In the genomic region with DNA sequence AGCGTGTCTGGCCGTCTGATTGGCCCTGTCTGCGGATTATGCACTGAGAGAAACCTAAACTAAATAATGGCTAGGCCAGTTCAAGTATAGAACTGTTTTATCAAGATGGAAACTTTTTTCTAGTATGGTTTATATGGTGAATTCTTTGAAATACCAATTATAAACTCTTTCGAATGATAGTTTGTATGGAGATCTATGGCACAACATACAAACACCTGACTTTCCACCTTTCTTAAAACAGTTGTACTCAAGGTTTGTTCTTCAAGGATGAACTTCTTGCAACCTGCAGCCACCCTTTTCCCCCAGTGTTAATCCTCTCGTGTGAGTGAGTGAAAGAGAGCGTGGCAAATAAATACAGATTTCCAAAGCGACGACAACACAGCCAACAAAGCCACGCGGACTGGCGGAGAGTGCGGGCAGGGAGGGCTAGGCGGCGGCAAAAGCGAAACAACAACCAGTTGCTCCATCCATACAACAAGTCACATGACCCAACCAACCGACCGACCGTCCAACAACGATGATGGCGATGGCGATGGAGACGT, we compare ENCODE assay signal across 1 fruit fly cellular context.
TF ChIP-seq lines count a peak whose summit lies in the region.

No protein-coding gene starts in this region.

TF ChIP-seq in whole organism, embryonic, 481 proteins besides CTCF, POLR2A, EP300 and RAD21 (continued from another document and continues in another):
- no peak for TF ChIP-seq Dfd (GFP tag; optimal IDR thresholded peaks at IDR 0.05; lab: Kevin White, UChicago)
- TF ChIP-seq CG9797 (GFP tag; optimal IDR thresholded peaks at IDR 0.05; lab: Kevin White, UChicago): peak; percentile 18
- TF ChIP-seq CG6854 (GFP tag; optimal IDR thresholded peaks at IDR 0.05; lab: Kevin White, UChicago): peak; percentile 73
- peak; percentile 86 for TF ChIP-seq CG1647 (GFP tag; optimal IDR thresholded peaks at IDR 0.05; lab: Kevin White, UChicago)
- TF ChIP-seq Mad (GFP tag; optimal IDR thresholded peaks at IDR 0.05; lab: Kevin White, UChicago): peak; percentile 69
- TF ChIP-seq pum (GFP tag; optimal IDR thresholded peaks at IDR 0.05; lab: Kevin White, UChicago): peak; percentile 90
- TF ChIP-seq ERR (GFP tag; optimal IDR thresholded peaks at IDR 0.05; lab: Kevin White, UChicago): peak; percentile 74
- TF ChIP-seq jing (GFP tag; optimal IDR thresholded peaks at IDR 0.05; lab: Kevin White, UChicago): peak; percentile 79
- TF ChIP-seq aop (GFP tag; IDR thresholded peaks at IDR 0.05; lab: Robert Waterston, UW): no peak
- peak; percentile 82 for TF ChIP-seq CG9215 (GFP tag; IDR thresholded peaks at IDR 0.05; lab: Robert Waterston, UW)
- peak; percentile 79 for TF ChIP-seq CG10979 (tag; optimal IDR thresholded peaks at IDR 0.05; lab: Kevin White, UChicago)
- no peak for TF ChIP-seq lov (optimal IDR thresholded peaks at IDR 0.05; lab: Kevin White, UChicago)
- no peak; the same call in 2 of the 3 replicates for TF ChIP-seq lov (GFP tag; IDR thresholded peaks at IDR 0.05; lab: Robert Waterston, UW)
- TF ChIP-seq C15 (GFP tag; IDR thresholded peaks at IDR 0.05; lab: Robert Waterston, UW): peak; percentile 85
- peak; percentile 56 for TF ChIP-seq Adf1 (GFP tag; IDR thresholded peaks at IDR 0.05; lab: Robert Waterston, UW)
- peak; percentile 92 for TF ChIP-seq esg (GFP tag; conservative IDR thresholded peaks at IDR 0.05; lab: Robert Waterston, UW)
- peak; percentile 79 for TF ChIP-seq CG9932 (GFP tag; IDR thresholded peaks at IDR 0.05; lab: Robert Waterston, UW)
- peak; percentile 88 for TF ChIP-seq Abd-B (GFP tag; optimal IDR thresholded peaks at IDR 0.05; lab: Kevin White, UChicago)
- peak; percentile 88 for TF ChIP-seq crc (GFP tag; optimal IDR thresholded peaks at IDR 0.05; lab: Kevin White, UChicago)
- peak; percentile 82 for TF ChIP-seq NK7.1 (GFP tag; optimal IDR thresholded peaks at IDR 0.05; lab: Kevin White, UChicago)
- TF ChIP-seq CG32532 (GFP tag; IDR thresholded peaks at IDR 0.05; lab: Robert Waterston, UW): peak; percentile 87
- TF ChIP-seq sna (GFP tag; IDR thresholded peaks at IDR 0.05; lab: Robert Waterston, UW; ENCODE audit: partially characterized antibody): no peak
- TF ChIP-seq CG2889 (GFP tag; IDR thresholded peaks at IDR 0.05; lab: Robert Waterston, UW): peak; percentile 82
- peak; percentile 82 for TF ChIP-seq CG10274 (GFP tag; optimal IDR thresholded peaks at IDR 0.05; lab: Kevin White, UChicago)
- no peak for TF ChIP-seq mld (GFP tag; IDR thresholded peaks at IDR 0.05; lab: Robert Waterston, UW; ENCODE audit: partially characterized antibody)
- TF ChIP-seq bigmax (GFP tag; optimal IDR thresholded peaks at IDR 0.05; lab: Kevin White, UChicago): no peak
- TF ChIP-seq ham (GFP tag; IDR thresholded peaks at IDR 0.05; lab: Robert Waterston, UW): peak; percentile 76
- TF ChIP-seq CG18764 (GFP tag; optimal IDR thresholded peaks at IDR 0.05; lab: Kevin White, UChicago): peak; percentile 75
- peak; percentile 67 for TF ChIP-seq CG10543 (GFP tag; optimal IDR thresholded peaks at IDR 0.05; lab: Kevin White, UChicago)
- peak; percentile 84 for TF ChIP-seq Dad (GFP tag; optimal IDR thresholded peaks at IDR 0.05; lab: Kevin White, UChicago)
- no peak for TF ChIP-seq pan (optimal IDR thresholded peaks at IDR 0.05; lab: Kevin White, UChicago)
- peak in 1 of 2 experiments; percentile 89 for TF ChIP-seq pan (GFP tag; optimal IDR thresholded peaks at IDR 0.05 in 1 of 2, IDR thresholded peaks at IDR 0.05 in 1 of 2)
- TF ChIP-seq oc (tag; optimal IDR thresholded peaks at IDR 0.05; lab: Kevin White, UChicago): peak; percentile 50
- TF ChIP-seq YL-1 (GFP tag; optimal IDR thresholded peaks at IDR 0.05; lab: Kevin White, UChicago): peak; percentile 10
- TF ChIP-seq CG12071 (GFP tag; optimal IDR thresholded peaks at IDR 0.05; lab: Kevin White, UChicago): peak; percentile 72
- peak; percentile 63 for TF ChIP-seq gsb-n (tag; optimal IDR thresholded peaks at IDR 0.05; lab: Kevin White, UChicago)
- TF ChIP-seq CG11085 (GFP tag; IDR thresholded peaks at IDR 0.05; lab: Robert Waterston, UW): peak; percentile 61
- peak; percentile 89 for TF ChIP-seq bcd (GFP tag; optimal IDR thresholded peaks at IDR 0.05; lab: Kevin White, UChicago)
- TF ChIP-seq Sin3A (optimal IDR thresholded peaks at IDR 0.05; lab: Kevin White, UChicago): no peak
- TF ChIP-seq CG8089 (GFP tag; optimal IDR thresholded peaks at IDR 0.05; lab: Kevin White, UChicago): peak; percentile 85
- peak; percentile 7 for TF ChIP-seq CG3995 (GFP tag; optimal IDR thresholded peaks at IDR 0.05; lab: Kevin White, UChicago)
- peak; percentile 89 for TF ChIP-seq HLH54F (GFP tag; optimal IDR thresholded peaks at IDR 0.05; lab: Kevin White, UChicago)
- TF ChIP-seq D19B (GFP tag; optimal IDR thresholded peaks at IDR 0.05; lab: Kevin White, UChicago): peak; percentile 72
- TF ChIP-seq nom (GFP tag; optimal IDR thresholded peaks at IDR 0.05; lab: Kevin White, UChicago): peak; percentile 89
- TF ChIP-seq CG17612 (GFP tag; IDR thresholded peaks at IDR 0.05; lab: Robert Waterston, UW): 0 out of 2 replicates have a peak, but pooled peaks have one; percentile 35
- peak; percentile 62 for TF ChIP-seq E2f2 (GFP tag; IDR thresholded peaks at IDR 0.05; lab: Robert Waterston, UW)
- TF ChIP-seq CG33213 (GFP tag; optimal IDR thresholded peaks at IDR 0.05; lab: Kevin White, UChicago): peak; percentile 77
- TF ChIP-seq Xrp1 (GFP tag; IDR thresholded peaks at IDR 0.05; lab: Robert Waterston, UW): peak; percentile 78
- peak; percentile 76 for TF ChIP-seq CG3838 (GFP tag; optimal IDR thresholded peaks at IDR 0.05; lab: Kevin White, UChicago)
- no peak for TF ChIP-seq hth (optimal IDR thresholded peaks at IDR 0.05; lab: Kevin White, UChicago)
- peak; percentile 48 for TF ChIP-seq CG1233 (GFP tag; optimal IDR thresholded peaks at IDR 0.05; lab: Kevin White, UChicago)
- TF ChIP-seq disco-r (GFP tag; optimal IDR thresholded peaks at IDR 0.05; lab: Kevin White, UChicago): peak; percentile 86
- peak; percentile 9 for TF ChIP-seq kay (GFP tag; optimal IDR thresholded peaks at IDR 0.05; lab: Kevin White, UChicago)
- peak; percentile 60; the same call in 1 of the 3 replicates for TF ChIP-seq gce (GFP tag; IDR thresholded peaks at IDR 0.05; lab: Robert Waterston, UW)
- peak; percentile 88 for TF ChIP-seq CG17361 (GFP tag; IDR thresholded peaks at IDR 0.05; lab: Robert Waterston, UW)
- peak; percentile 28 for TF ChIP-seq CG1832 (GFP tag; optimal IDR thresholded peaks at IDR 0.05; lab: Kevin White, UChicago)
- peak; percentile 87 for TF ChIP-seq her (GFP tag; optimal IDR thresholded peaks at IDR 0.05; lab: Kevin White, UChicago)
- TF ChIP-seq dimm (GFP tag; IDR thresholded peaks at IDR 0.05; lab: Robert Waterston, UW): peak; percentile 73
- TF ChIP-seq CG4404 (GFP tag; IDR thresholded peaks at IDR 0.05; lab: Robert Waterston, UW): peak; percentile 74
- peak; percentile 78 for TF ChIP-seq HmgD (GFP tag; optimal IDR thresholded peaks at IDR 0.05; lab: Kevin White, UChicago)
- peak in 1 of 3 experiments; percentile 61 for TF ChIP-seq lola (GFP tag; optimal IDR thresholded peaks at IDR 0.05; lab: Kevin White, UChicago)
- TF ChIP-seq fru (optimal IDR thresholded peaks at IDR 0.05; lab: Kevin White, UChicago): no peak
- TF ChIP-seq CG7745 (tag; optimal IDR thresholded peaks at IDR 0.05; lab: Kevin White, UChicago): no peak
- TF ChIP-seq CG2712 (tag; optimal IDR thresholded peaks at IDR 0.05; lab: Kevin White, UChicago): peak; percentile 88
- TF ChIP-seq Pdp1 (GFP tag; optimal IDR thresholded peaks at IDR 0.05; lab: Kevin White, UChicago): peak; percentile 73 to 91
- peak; percentile 66 for TF ChIP-seq CG12769 (tag; optimal IDR thresholded peaks at IDR 0.05; lab: Kevin White, UChicago)
- peak; percentile 87 for TF ChIP-seq CG18262 (tag; optimal IDR thresholded peaks at IDR 0.05; lab: Kevin White, UChicago)
- peak; percentile 91 for TF ChIP-seq CG18599 (GFP tag; optimal IDR thresholded peaks at IDR 0.05; lab: Kevin White, UChicago)
- TF ChIP-seq CG34422 (GFP tag; IDR thresholded peaks at IDR 0.05; lab: Robert Waterston, UW): peak; percentile 88
- TF ChIP-seq so (GFP tag; IDR thresholded peaks at IDR 0.05; lab: Robert Waterston, UW): peak; percentile 93
- TF ChIP-seq Gug (GFP tag; IDR thresholded peaks at IDR 0.05; lab: Robert Waterston, UW): peak; percentile 79
- TF ChIP-seq dati (GFP tag; IDR thresholded peaks at IDR 0.05; lab: Robert Waterston, UW): peak; percentile 48; the same call in 1 of the 2 replicates
- TF ChIP-seq CG12155 (GFP tag; optimal IDR thresholded peaks at IDR 0.05; lab: Kevin White, UChicago): peak; percentile 73
- TF ChIP-seq CG4730 (GFP tag; IDR thresholded peaks at IDR 0.05; lab: Robert Waterston, UW): peak; percentile 83
- TF ChIP-seq shn (GFP tag; optimal IDR thresholded peaks at IDR 0.05; lab: Kevin White, UChicago): peak; percentile 92
- peak; percentile 92 for TF ChIP-seq CG9609 (GFP tag; optimal IDR thresholded peaks at IDR 0.05; lab: Kevin White, UChicago)
- peak; percentile 83 for TF ChIP-seq NfI (GFP tag; optimal IDR thresholded peaks at IDR 0.05; lab: Kevin White, UChicago)
- TF ChIP-seq Hey (tag; optimal IDR thresholded peaks at IDR 0.05; lab: Kevin White, UChicago): no peak
- no peak for TF ChIP-seq usp (GFP tag; optimal IDR thresholded peaks at IDR 0.05; lab: Kevin White, UChicago)
- TF ChIP-seq trem (tag; optimal IDR thresholded peaks at IDR 0.05; lab: Kevin White, UChicago): peak; percentile 23
- peak; percentile 71 for TF ChIP-seq CG5245 (GFP tag; optimal IDR thresholded peaks at IDR 0.05; lab: Kevin White, UChicago)
- TF ChIP-seq CG13287 (GFP tag; IDR thresholded peaks at IDR 0.05; lab: Robert Waterston, UW; ENCODE audit: partially characterized antibody): no peak
- TF ChIP-seq fu2 (GFP tag; optimal IDR thresholded peaks at IDR 0.05; lab: Kevin White, UChicago): peak; percentile 90
- TF ChIP-seq ken (GFP tag; IDR thresholded peaks at IDR 0.05; lab: Robert Waterston, UW): peak; percentile 70; the same call in 2 of the 3 replicates
- peak; percentile 33; the same call in 1 of the 2 replicates for TF ChIP-seq Poxn (GFP tag; IDR thresholded peaks at IDR 0.05; lab: Robert Waterston, UW)
- TF ChIP-seq bsh (GFP tag; optimal IDR thresholded peaks at IDR 0.05; lab: Kevin White, UChicago): peak; percentile 77 to 79
- peak; percentile 68 for TF ChIP-seq H2.0 (GFP tag; IDR thresholded peaks at IDR 0.05; lab: Robert Waterston, UW)
- peak; percentile 93 for TF ChIP-seq CG7556 (GFP tag; optimal IDR thresholded peaks at IDR 0.05; lab: Kevin White, UChicago)
- TF ChIP-seq D19A (tag; optimal IDR thresholded peaks at IDR 0.05; lab: Kevin White, UChicago): peak; percentile 72
- no peak for TF ChIP-seq CG7271 (tag; optimal IDR thresholded peaks at IDR 0.05; lab: Kevin White, UChicago)
- TF ChIP-seq CG7987 (GFP tag; optimal IDR thresholded peaks at IDR 0.05; lab: Kevin White, UChicago): peak; percentile 36
- TF ChIP-seq CG8765 (GFP tag; IDR thresholded peaks at IDR 0.05; lab: Robert Waterston, UW): 0 out of 2 replicates have a peak, but pooled peaks have one; percentile 25
- peak; percentile 83 for TF ChIP-seq CG8388 (GFP tag; optimal IDR thresholded peaks at IDR 0.05; lab: Kevin White, UChicago)
- peak; percentile 52 for TF ChIP-seq Sry-δ (GFP tag; optimal IDR thresholded peaks at IDR 0.05; lab: Kevin White, UChicago)
- peak; percentile 29; the same call in 1 of the 2 replicates for TF ChIP-seq gt (GFP tag; IDR thresholded peaks at IDR 0.05; lab: Robert Waterston, UW)
- TF ChIP-seq pho (GFP tag; optimal IDR thresholded peaks at IDR 0.05; lab: Kevin White, UChicago): peak; percentile 92
- TF ChIP-seq BEAF-32 (GFP tag; optimal IDR thresholded peaks at IDR 0.05; lab: Kevin White, UChicago): no peak
- peak; percentile 91 for TF ChIP-seq grau (tag; optimal IDR thresholded peaks at IDR 0.05; lab: Kevin White, UChicago)
- no peak for TF ChIP-seq bbx (GFP tag; IDR thresholded peaks at IDR 0.05; lab: Robert Waterston, UW; ENCODE audit: partially characterized antibody)
- TF ChIP-seq Tbp (GFP tag; optimal IDR thresholded peaks at IDR 0.05; lab: Kevin White, UChicago): no peak
- TF ChIP-seq seq (GFP tag; IDR thresholded peaks at IDR 0.05; lab: Robert Waterston, UW): peak; percentile 88
- TF ChIP-seq amos (GFP tag; IDR thresholded peaks at IDR 0.05; lab: Robert Waterston, UW; ENCODE audit: partially characterized antibody): no peak
- no peak for TF ChIP-seq yki (optimal IDR thresholded peaks at IDR 0.05; lab: Kevin White, UChicago)
- TF ChIP-seq CG14014 (GFP tag; IDR thresholded peaks at IDR 0.05; lab: Robert Waterston, UW): peak; percentile 89
- TF ChIP-seq CG31441 (GFP tag; IDR thresholded peaks at IDR 0.05; lab: Robert Waterston, UW): peak; percentile 84
- TF ChIP-seq zfh1 (GFP tag; IDR thresholded peaks at IDR 0.05; lab: Robert Waterston, UW): peak; percentile 82
- TF ChIP-seq btn (GFP tag; optimal IDR thresholded peaks at IDR 0.05; lab: Kevin White, UChicago): peak; percentile 79
- TF ChIP-seq ATbp (GFP tag; optimal IDR thresholded peaks at IDR 0.05; lab: Kevin White, UChicago): peak; percentile 70
- no peak for TF ChIP-seq Scr (GFP tag; IDR thresholded peaks at IDR 0.05; lab: Robert Waterston, UW; ENCODE audit: partially characterized antibody)
- peak; percentile 83 for TF ChIP-seq CG9876 (GFP tag; optimal IDR thresholded peaks at IDR 0.05; lab: Kevin White, UChicago)
- peak; percentile 55; the same call in 1 of the 2 replicates for TF ChIP-seq bowl (GFP tag; IDR thresholded peaks at IDR 0.05; lab: Robert Waterston, UW)
- TF ChIP-seq gfzf (GFP tag; optimal IDR thresholded peaks at IDR 0.05; lab: Kevin White, UChicago): no peak
- no peak for TF ChIP-seq stwl (tag; optimal IDR thresholded peaks at IDR 0.05; lab: Kevin White, UChicago)
- peak; percentile 35 for TF ChIP-seq CG15073 (GFP tag; optimal IDR thresholded peaks at IDR 0.05; lab: Kevin White, UChicago)
- peak; percentile 73 for TF ChIP-seq Drgx (GFP tag; IDR thresholded peaks at IDR 0.05; lab: Robert Waterston, UW)
- peak; percentile 51 for TF ChIP-seq NC2β (GFP tag; optimal IDR thresholded peaks at IDR 0.05; lab: Kevin White, UChicago)
- peak; percentile 91 for TF ChIP-seq al (GFP tag; IDR thresholded peaks at IDR 0.05; lab: Robert Waterston, UW)
- TF ChIP-seq CG16815 (GFP tag; optimal IDR thresholded peaks at IDR 0.05; lab: Kevin White, UChicago): peak; percentile 73
- TF ChIP-seq Rx (GFP tag; IDR thresholded peaks at IDR 0.05; lab: Robert Waterston, UW): peak; percentile 80
- TF ChIP-seq CG1024 (GFP tag; IDR thresholded peaks at IDR 0.05; lab: Robert Waterston, UW): peak; percentile 58; the same call in 1 of the 2 replicates
- peak; percentile 33; the same call in 1 of the 2 replicates for TF ChIP-seq CG10959 (GFP tag; IDR thresholded peaks at IDR 0.05; lab: Robert Waterston, UW)
- TF ChIP-seq fd96Cb (tag; optimal IDR thresholded peaks at IDR 0.05; lab: Kevin White, UChicago): peak; percentile 92
- TF ChIP-seq chn (GFP tag; optimal IDR thresholded peaks at IDR 0.05; lab: Kevin White, UChicago): peak; percentile 87
